Worm (Caenorhabditis elegans): ENCODE measurements around the gene ctg-2.

- TF ChIP-seq ama-1 (optimal IDR thresholded peaks at IDR 0.05) (no peak), hnd-1 (tag; optimal IDR thresholded peaks at IDR 0.05) (no peak), pes-1 (GFP tag; IDR thresholded peaks at IDR 0.05) (no peak), scrt-1 (GFP tag; IDR thresholded peaks at IDR 0.05) (no peak), tbx-11 (GFP tag; IDR thresholded peaks at IDR 0.05) (no peak), hmg-4 (GFP tag; optimal IDR thresholded peaks at IDR 0.05) (no peak), B0310.2 (tag; optimal IDR thresholded peaks at IDR 0.05) (no peak), flt-1 (GFP tag; IDR thresholded peaks at IDR 0.05) (no peak), tbx-37 (GFP tag; conservative IDR thresholded peaks at IDR 0.05) (no peak)
Measured at ce11 chrII:8545315-8545714, 30.5 kb downstream of the ctg-2 start, which contains the start of gene decr-1.2.
